Worm (Caenorhabditis elegans) whole organism, midembryonic: ENCODE results near the gene C25F9.10.

Experiments used
- T22C8.4 ChIP-seq: fragments of 200-800 bp; sonication (Bioruptor generic); IDR thresholded peaks from 2 replicates; pipeline ENCODE4 v1.3.6; 2022; ENCODE audit warnings: missing genetic modification characterization, missing compliant biosample characterization
- cog-1 ChIP-seq: sonication (generic microtip); optimal IDR thresholded peaks from 2 replicates; lab custom pipeline; 2016; ENCODE audit warnings: missing genetic modification characterization, missing compliant biosample characterization
- flt-1 ChIP-seq: fragments of 200-800 bp; sonication (Bioruptor generic); IDR thresholded peaks from 2 replicates; pipeline ENCODE4 v1.3.6; 2022; ENCODE audit warnings: missing genetic modification characterization, missing compliant biosample characterization
- klf-2 ChIP-seq: fragments of 200-800 bp; sonication (Bioruptor generic); conservative IDR thresholded peaks from 2 replicates; pipeline ENCODE4 v1.3.6; 2022; ENCODE audit warnings: missing genetic modification reagents, missing genetic modification characterization, missing compliant biosample characterization
- med-1 ChIP-seq: sonication (generic microtip); optimal IDR thresholded peaks from 2 replicates; lab custom pipeline; 2017; ENCODE audit warnings: missing genetic modification characterization, mild to moderate bottlenecking, missing compliant biosample characterization, antibody characterized with exemption, missing genetic modification reagents; ENCODE audit not compliant: insufficient read depth
- ref-1 ChIP-seq: fragments of 200-800 bp; sonication (Bioruptor generic); conservative IDR thresholded peaks from 2 replicates; pipeline ENCODE4 v1.3.6; 2022; ENCODE audit warnings: missing genetic modification reagents, missing genetic modification characterization, missing compliant biosample characterization
- tab-1 ChIP-seq: fragments of 200-800 bp; sonication (Bioruptor generic); IDR thresholded peaks from 2 replicates; pipeline ENCODE4 v1.3.6; 2022; ENCODE audit warnings: missing genetic modification characterization, missing compliant biosample characterization
- ztf-23 ChIP-seq: fragments of 200-800 bp; sonication (Bioruptor generic); IDR thresholded peaks from 2 replicates; pipeline ENCODE4 v1.3.6; 2022; ENCODE audit warnings: missing genetic modification reagents, missing genetic modification characterization, missing compliant biosample characterization
- ztf-29 ChIP-seq: fragments of 200-800 bp; sonication (Bioruptor generic); IDR thresholded peaks from 2 replicates; pipeline ENCODE4 v1.3.6; 2022; ENCODE audit warnings: missing genetic modification reagents, missing genetic modification characterization, missing compliant biosample characterization

Gene C25F9.10

ce11 chrV:19405276-19405815 lies at the start of gene C25F9.10, which contains the start of gene C25F9.6:
Gene C25F9.10, plus strand, starts transcription at chrV:19405729.
Gene C25F9.6, minus strand, starts transcription at chrV:19405326.
- no peak for TF ChIP-seq T22C8.4 (GFP tag; lab: Robert Waterston, UW)
- no peak for TF ChIP-seq cog-1 (tag; lab: Kevin White, UChicago)
- no peak for TF ChIP-seq ztf-29 (GFP tag; lab: Robert Waterston, UW)
- TF ChIP-seq flt-1 (GFP tag; lab: Robert Waterston, UW), result no peak
- no peak for TF ChIP-seq ref-1 (GFP tag; lab: Robert Waterston, UW)
- no peak for TF ChIP-seq tab-1 (GFP tag; lab: Robert Waterston, UW)
- no peak for TF ChIP-seq ztf-23 (GFP tag; lab: Robert Waterston, UW)
- TF ChIP-seq med-1 (GFP tag; lab: Kevin White, UChicago), result no peak
- no peak for TF ChIP-seq klf-2 (GFP tag; lab: Robert Waterston, UW)

ce11 chrV:19356717-19357116 lies 48.8 kb upstream of the C25F9.10 start:
- no peak for TF ChIP-seq med-1 (GFP tag; lab: Kevin White, UChicago)
- TF ChIP-seq flt-1 (GFP tag; lab: Robert Waterston, UW), result no peak
- no peak for TF ChIP-seq ref-1 (GFP tag; lab: Robert Waterston, UW)
- TF ChIP-seq tab-1 (GFP tag; lab: Robert Waterston, UW), result no peak
- TF ChIP-seq cog-1 (tag; lab: Kevin White, UChicago), result no peak

DNA sequence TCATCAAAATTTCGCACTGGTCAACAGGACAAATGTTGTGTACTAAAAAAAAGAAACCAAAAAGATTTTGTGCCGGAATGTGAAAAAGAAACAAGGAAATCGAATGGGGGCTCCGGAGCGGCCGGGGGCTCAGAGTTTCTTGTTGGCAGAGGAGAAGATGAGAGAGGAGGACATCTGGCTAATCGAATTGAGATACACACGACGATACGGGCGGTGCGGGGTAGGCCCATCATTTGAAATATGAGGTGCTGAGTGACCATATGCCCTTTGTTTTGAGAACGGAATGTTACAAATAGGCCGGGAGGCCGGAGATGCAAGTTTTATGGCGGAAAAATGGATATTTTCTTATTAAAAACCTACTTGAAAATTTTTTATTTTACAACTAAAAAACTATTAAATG lies 47.5 kb upstream of the C25F9.10 start:
- TF ChIP-seq ztf-23 (GFP tag; lab: Robert Waterston, UW) (no peak), tab-1 (GFP tag; lab: Robert Waterston, UW) (no peak), ref-1 (GFP tag; lab: Robert Waterston, UW) (no peak), flt-1 (GFP tag; lab: Robert Waterston, UW) (no peak; the same call in 1 of the 2 replicates), klf-2 (GFP tag; lab: Robert Waterston, UW) (no peak), cog-1 (tag; lab: Kevin White, UChicago) (no peak), T22C8.4 (GFP tag; lab: Robert Waterston, UW) (no peak), med-1 (GFP tag; lab: Kevin White, UChicago) (no peak), ztf-29 (GFP tag; lab: Robert Waterston, UW) (no peak)

DNA sequence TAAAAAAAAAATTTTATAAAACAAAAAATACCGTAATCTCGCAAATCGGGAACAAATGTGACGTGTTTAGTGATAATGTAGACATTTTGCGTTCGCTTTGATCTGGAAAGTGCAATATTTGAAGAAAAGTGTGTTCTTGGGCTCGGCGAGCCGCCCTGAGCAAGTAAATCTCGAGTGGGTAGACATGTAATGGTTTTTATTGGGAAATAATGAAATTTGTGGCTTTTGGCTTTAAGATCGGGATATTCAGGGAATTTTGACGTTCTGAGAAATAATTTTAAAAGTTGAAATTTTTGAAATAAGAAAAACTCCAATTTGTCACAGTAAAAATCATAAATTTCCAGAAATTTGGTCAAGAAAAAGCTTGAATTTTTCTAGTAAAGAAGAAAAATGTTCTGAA lies 43.0 kb upstream of the C25F9.10 start, which contains the start of gene C14B4.2:
Gene C14B4.2, minus strand, starts transcription at position 101 of the 400 bp plus-strand sequence.
- no peak for TF ChIP-seq ztf-29 (GFP tag; lab: Robert Waterston, UW)
- no peak for TF ChIP-seq ref-1 (GFP tag; lab: Robert Waterston, UW)
- no peak for TF ChIP-seq cog-1 (tag; lab: Kevin White, UChicago)
- TF ChIP-seq tab-1 (GFP tag; lab: Robert Waterston, UW), result no peak
- no peak for TF ChIP-seq med-1 (GFP tag; lab: Kevin White, UChicago)
- TF ChIP-seq flt-1 (GFP tag; lab: Robert Waterston, UW), result no peak
- TF ChIP-seq T22C8.4 (GFP tag; lab: Robert Waterston, UW), result no peak
- no peak for TF ChIP-seq ztf-23 (GFP tag; lab: Robert Waterston, UW)
- no peak for TF ChIP-seq klf-2 (GFP tag; lab: Robert Waterston, UW)

DNA sequence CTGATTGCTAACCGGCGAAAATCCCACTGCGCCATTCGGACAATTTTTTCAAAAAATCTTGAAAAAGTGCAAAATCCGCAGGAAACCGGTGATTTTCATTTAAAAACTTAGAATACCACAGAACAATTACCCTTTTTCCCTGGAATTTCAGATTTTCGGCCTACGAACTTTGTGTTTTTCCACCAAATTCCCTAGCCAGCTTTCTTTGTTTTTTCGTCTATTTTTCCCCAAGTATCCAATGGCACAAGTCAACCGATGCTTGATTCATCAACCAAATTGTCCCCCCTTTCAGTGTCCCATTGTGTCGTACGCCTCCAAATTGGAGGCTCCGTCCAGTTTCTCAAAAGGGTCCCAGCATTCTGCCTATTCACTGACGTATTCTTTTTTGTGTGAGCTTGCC lies 35.3 kb upstream of the C25F9.10 start, which contains the start of gene Y43F8A.1:
Gene Y43F8A.1, plus strand, starts transcription at position 301 of the 400 bp plus-strand sequence.
- no peak for TF ChIP-seq med-1 (GFP tag; lab: Kevin White, UChicago)
- TF ChIP-seq cog-1 (tag; lab: Kevin White, UChicago), result no peak
- no peak for TF ChIP-seq ref-1 (GFP tag; lab: Robert Waterston, UW)
- no peak for TF ChIP-seq T22C8.4 (GFP tag; lab: Robert Waterston, UW)
- no peak for TF ChIP-seq klf-2 (GFP tag; lab: Robert Waterston, UW)
- no peak for TF ChIP-seq flt-1 (GFP tag; lab: Robert Waterston, UW)
- no peak for TF ChIP-seq ztf-29 (GFP tag; lab: Robert Waterston, UW)
- no peak for TF ChIP-seq tab-1 (GFP tag; lab: Robert Waterston, UW)
- no peak for TF ChIP-seq ztf-23 (GFP tag; lab: Robert Waterston, UW)

DNA sequence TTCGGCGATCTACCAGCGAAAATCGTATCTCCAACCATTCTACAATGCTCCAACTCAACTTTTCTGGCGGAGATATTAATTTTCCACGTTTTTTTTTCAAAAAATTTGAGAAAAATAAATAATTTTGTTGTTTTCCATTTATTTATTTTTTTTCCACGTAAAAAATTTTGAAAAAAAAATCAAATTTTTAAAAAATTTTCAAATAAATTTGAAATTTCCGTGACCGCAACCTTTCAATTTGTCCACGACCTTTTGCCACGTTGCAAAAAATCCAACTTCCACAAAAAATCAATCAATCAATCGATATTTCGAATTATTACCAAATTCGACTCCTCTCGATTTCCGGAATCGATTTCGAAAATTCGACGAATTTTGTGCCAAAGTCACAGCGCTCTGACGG lies 34.3 kb upstream of the C25F9.10 start, which contains the start of gene Y43F8A.2:
Gene Y43F8A.2, plus strand, starts transcription at position 301 of the 400 bp plus-strand sequence.
- TF ChIP-seq klf-2 (GFP tag; lab: Robert Waterston, UW), result no peak
- TF ChIP-seq tab-1 (GFP tag; lab: Robert Waterston, UW), result no peak
- TF ChIP-seq ztf-23 (GFP tag; lab: Robert Waterston, UW), result no peak
- TF ChIP-seq T22C8.4 (GFP tag; lab: Robert Waterston, UW), result peak; percentile 10; the same call in 1 of the 2 replicates
- no peak for TF ChIP-seq ztf-29 (GFP tag; lab: Robert Waterston, UW)
- no peak for TF ChIP-seq med-1 (GFP tag; lab: Kevin White, UChicago)
- no peak for TF ChIP-seq flt-1 (GFP tag; lab: Robert Waterston, UW)
- no peak for TF ChIP-seq cog-1 (tag; lab: Kevin White, UChicago)

- TF ChIP-seq ref-1 (GFP tag; lab: Robert Waterston, UW), result no peak
- no peak for TF ChIP-seq med-1 (GFP tag; lab: Kevin White, UChicago)
- no peak for TF ChIP-seq cog-1 (tag; lab: Kevin White, UChicago)
- TF ChIP-seq T22C8.4 (GFP tag; lab: Robert Waterston, UW), result 0 out of 2 replicates have a peak, but pooled peaks have one; percentile 3
- no peak for TF ChIP-seq ztf-23 (GFP tag; lab: Robert Waterston, UW)
Observed at ce11 chrV:19371777-19372176, 33.8 kb upstream of the C25F9.10 start.

ce11 chrV:19377014-19377494 lies 28.5 kb upstream of the C25F9.10 start, which contains the start of gene nceh-1:
Gene nceh-1, plus strand, starts transcription at chrV:19377444.
- no peak for TF ChIP-seq ref-1 (GFP tag; lab: Robert Waterston, UW)
- TF ChIP-seq tab-1 (GFP tag; lab: Robert Waterston, UW), result no peak
- no peak for TF ChIP-seq flt-1 (GFP tag; lab: Robert Waterston, UW)
- TF ChIP-seq ztf-29 (GFP tag; lab: Robert Waterston, UW), result no peak
- no peak for TF ChIP-seq T22C8.4 (GFP tag; lab: Robert Waterston, UW)
- TF ChIP-seq klf-2 (GFP tag; lab: Robert Waterston, UW), result no peak
- no peak for TF ChIP-seq ztf-23 (GFP tag; lab: Robert Waterston, UW)
- no peak for TF ChIP-seq med-1 (GFP tag; lab: Kevin White, UChicago)
- TF ChIP-seq cog-1 (tag; lab: Kevin White, UChicago), result no peak
